Worm (Caenorhabditis elegans) whole organism, early embryonic: ENCODE measurements around the gene sfxn-1.4.
A peak's percentile ranks its signal among the peaks of the same experiment; 100 is the strongest.

Experiments used
- B0310.2 ChIP-seq: sonication (generic microtip); optimal IDR thresholded peaks from 2 replicates; lab custom pipeline; 2016; ENCODE audit warnings: mild to moderate bottlenecking, missing genetic modification characterization, missing compliant biosample characterization
- ama-1 ChIP-seq: fragments of 150-350 bp; optimal IDR thresholded peaks from 2 replicates; lab custom pipeline; 2014
- ets-7 ChIP-seq: sonication (generic microtip); optimal IDR thresholded peaks from 2 replicates; lab custom pipeline; 2016; ENCODE audit warnings: missing genotype, missing genetic modification characterization, missing compliant biosample characterization
- hmg-4 ChIP-seq: fragments of 200-800 bp; sonication (Bioruptor generic); optimal IDR thresholded peaks from 2 replicates; lab custom pipeline; 2018; ENCODE audit warnings: mild to moderate bottlenecking, missing genetic modification characterization, missing compliant biosample characterization
- sea-1 ChIP-seq: fragments of 200-800 bp; sonication (Bioruptor generic); conservative IDR thresholded peaks from 2 replicates; pipeline ENCODE4 v1.3.6; 2022; ENCODE audit warnings: missing genetic modification characterization, missing compliant biosample characterization
- tbx-11 ChIP-seq: fragments of 200-800 bp; sonication (Bioruptor generic); IDR thresholded peaks from 2 replicates; pipeline ENCODE4 v1.3.6; 2022; ENCODE audit warnings: missing genetic modification characterization, missing compliant biosample characterization
- tbx-37 ChIP-seq: fragments of 200-800 bp; sonication (Bioruptor generic); conservative IDR thresholded peaks from 2 replicates; pipeline ENCODE4 v1.3.6; 2022; ENCODE audit warnings: missing genetic modification reagents, missing genetic modification characterization, missing compliant biosample characterization

The sfxn-1.4 gene

ce11 chrII:11633509-11633908 lies 47.5 kb downstream of the sfxn-1.4 start, which contains the start of gene din-1:
TSS of gene din-1 (minus strand) at chrII:11633609.
- no peak for TF ChIP-seq ets-7 (tag; lab: Kevin White, UChicago)
- no peak for TF ChIP-seq tbx-11 (GFP tag; lab: Robert Waterston, UW)
- no peak for TF ChIP-seq ama-1 (lab: Kevin White, UChicago)
- TF ChIP-seq tbx-37 (GFP tag; lab: Robert Waterston, UW): no peak

- TF ChIP-seq ama-1 (lab: Kevin White, UChicago) (no peak), hmg-4 (GFP tag; lab: Kevin White, UChicago) (peak; percentile 63), sea-1 (GFP tag; lab: Robert Waterston, UW) (no peak)
These were observed 48.3 kb downstream of the sfxn-1.4 start for ce11 chrII:11632689-11633088.

ce11 chrII:11629957-11630356 lies 51.1 kb downstream of the sfxn-1.4 start:
- no peak for TF ChIP-seq tbx-37 (GFP tag; lab: Robert Waterston, UW)
- TF ChIP-seq sea-1 (GFP tag; lab: Robert Waterston, UW): 0 out of 2 replicates have a peak, but pooled peaks have one; percentile 9
- no peak for TF ChIP-seq ama-1 (lab: Kevin White, UChicago)
- TF ChIP-seq B0310.2 (tag; lab: Kevin White, UChicago): peak; percentile 8
- peak; percentile 3 for TF ChIP-seq hmg-4 (GFP tag; lab: Kevin White, UChicago)
- TF ChIP-seq ets-7 (tag; lab: Kevin White, UChicago): no peak
